Fruit fly (Drosophila melanogaster): ENCODE measurements around the gene Gcat.

Gene Gcat

dm6 chr3L:11774401-11774800 lies 26.3 kb downstream of the Gcat start, which contains the start of gene Tim13:
Gene Tim13, minus strand, starts transcription at chr3L:11774501.
- TF ChIP-seq Hr38 (GFP tag; optimal IDR thresholded peaks at IDR 0.05), result no peak
- no peak for TF ChIP-seq Sox14 (GFP tag; optimal IDR thresholded peaks at IDR 0.05)
- no peak for TF ChIP-seq CG10669 (GFP tag; optimal IDR thresholded peaks at IDR 0.05)
- no peak for TF ChIP-seq dac (GFP tag; optimal IDR thresholded peaks at IDR 0.05)
- no peak for TF ChIP-seq Gug (GFP tag; IDR thresholded peaks at IDR 0.05)
- TF ChIP-seq CG31627 (GFP tag; optimal IDR thresholded peaks at IDR 0.05), result no peak
- TF ChIP-seq svp (GFP tag), result no peak
- TF ChIP-seq CG6854 (GFP tag; optimal IDR thresholded peaks at IDR 0.05), result no peak
- no peak for TF ChIP-seq vri (GFP tag; optimal IDR thresholded peaks at IDR 0.05)
- TF ChIP-seq fd85E (GFP tag; optimal IDR thresholded peaks at IDR 0.05), result no peak
- TF ChIP-seq achi (GFP tag; optimal IDR thresholded peaks at IDR 0.05), result no peak
- TF ChIP-seq CG6808 (GFP tag; optimal IDR thresholded peaks at IDR 0.05), result no peak
- no peak for TF ChIP-seq pdm3 (GFP tag; optimal IDR thresholded peaks at IDR 0.05)
- TF ChIP-seq CG34406 (GFP tag; optimal IDR thresholded peaks at IDR 0.05), result no peak
- no peak for TF ChIP-seq Blimp-1 (GFP tag; optimal IDR thresholded peaks at IDR 0.05)
- TF ChIP-seq Hr4 (GFP tag; optimal IDR thresholded peaks at IDR 0.05), result no peak
- TF ChIP-seq Sox15 (GFP tag; optimal IDR thresholded peaks at IDR 0.05), result no peak

- peak; percentile 77 for TF ChIP-seq svp (GFP tag)
- no peak for TF ChIP-seq eg (GFP tag; IDR thresholded peaks at IDR 0.05)
Observed at dm6 chr3L:11773796-11774195, 26.9 kb downstream of the Gcat start.

- TF ChIP-seq fd85E (GFP tag; optimal IDR thresholded peaks at IDR 0.05) (no peak), vri (GFP tag; optimal IDR thresholded peaks at IDR 0.05) (peak; percentile 77)
Observed at dm6 chr3L:11772608-11773017, 28.0 kb downstream of the Gcat start.

- TF ChIP-seq Sox102F (GFP tag; optimal IDR thresholded peaks at IDR 0.05) (no peak), Hr4 (GFP tag; optimal IDR thresholded peaks at IDR 0.05) (no peak), CG6163 (GFP tag; IDR thresholded peaks at IDR 0.05) (no peak), acj6 (GFP tag; optimal IDR thresholded peaks at IDR 0.05) (no peak), svp (GFP tag) (no peak), spab (GFP tag; optimal IDR thresholded peaks at IDR 0.05) (no peak), CG1621 (tag; optimal IDR thresholded peaks at IDR 0.05) (no peak), CG6792 (GFP tag; optimal IDR thresholded peaks at IDR 0.05) (no peak), Eip93F (GFP tag; optimal IDR thresholded peaks at IDR 0.05) (no peak), achi (GFP tag; optimal IDR thresholded peaks at IDR 0.05) (no peak)
Observed at dm6 chr3L:11772057-11772456, 28.6 kb downstream of the Gcat start, which contains the start of gene Muc68D. Gene Muc68D, minus strand, starts transcription at chr3L:11772157.

dm6 chr3L:11766563-11766962 lies 34.1 kb downstream of the Gcat start:
- TF ChIP-seq pdm3 (GFP tag; optimal IDR thresholded peaks at IDR 0.05), result no peak
- no peak for TF ChIP-seq Ets21C (GFP tag; optimal IDR thresholded peaks at IDR 0.05)
- no peak for TF ChIP-seq achi (GFP tag; optimal IDR thresholded peaks at IDR 0.05)
- no peak for TF ChIP-seq svp (GFP tag)
- no peak for TF ChIP-seq CG6163 (GFP tag; IDR thresholded peaks at IDR 0.05)
- no peak for TF ChIP-seq dsx (GFP tag; optimal IDR thresholded peaks at IDR 0.05; ENCODE audit: poor library complexity, severe bottlenecking)

- peak; percentile 27 for TF ChIP-seq Eip78C (GFP tag)
- TF ChIP-seq CG6808 (GFP tag; optimal IDR thresholded peaks at IDR 0.05), result no peak
- TF ChIP-seq CG8632 (GFP tag; optimal IDR thresholded peaks at IDR 0.05), result no peak
- no peak for TF ChIP-seq fd59A (GFP tag; optimal IDR thresholded peaks at IDR 0.05)
- TF ChIP-seq CG31627 (GFP tag; optimal IDR thresholded peaks at IDR 0.05), result no peak
- no peak for TF ChIP-seq Ets21C (GFP tag; optimal IDR thresholded peaks at IDR 0.05)
Observed at dm6 chr3L:11765695-11766232, 34.9 kb downstream of the Gcat start, which contains the start of gene loaf. Gene loaf, minus strand, starts transcription at chr3L:11766182.
